Fruit fly (Drosophila melanogaster) whole organism, embryonic: ENCODE results near the gene CG11839.

Source experiments
- Asciz ChIP-seq: fragments of 200-800 bp; sonication (Bioruptor generic); optimal IDR thresholded peaks from 2 replicates; lab custom pipeline; 2017; ENCODE audit warnings: missing biosample characterization, mild to moderate bottlenecking, missing genetic modification characterization, missing genetic modification reagents
- Atf3 ChIP-seq: fragments of 200-800 bp; sonication (Bioruptor generic); optimal IDR thresholded peaks from 3 replicates; lab custom pipeline; 2016; ENCODE audit warnings: missing biosample characterization, missing genetic modification characterization
- Bgb ChIP-seq: fragments of 200-800 bp; sonication (Bioruptor generic); IDR thresholded peaks from 2 replicates; pipeline ENCODE4 v1.3.6; 2022; ENCODE audit warnings: missing biosample characterization, missing genetic modification characterization; ENCODE audit not compliant: partially characterized antibody
- CG11247 ChIP-seq: fragments of 200-800 bp; sonication (Bioruptor generic); IDR thresholded peaks from 2 replicates; pipeline ENCODE4 v1.3.6; 2022; ENCODE audit warnings: missing biosample characterization, missing genetic modification characterization
- CG11695 ChIP-seq: fragments of 200-800 bp; sonication (Bioruptor generic); IDR thresholded peaks from 3 replicates; pipeline ENCODE4 v1.3.6; 2022; ENCODE audit warnings: missing biosample characterization, missing genetic modification characterization
- CG12071 ChIP-seq: fragments of 200-800 bp; sonication (Bioruptor generic); optimal IDR thresholded peaks from 3 replicates; lab custom pipeline; 2018; ENCODE audit warnings: missing biosample characterization, mild to moderate bottlenecking, missing genetic modification characterization
- CG13624 ChIP-seq: fragments of 200-800 bp; sonication (Bioruptor generic); optimal IDR thresholded peaks from 2 replicates; lab custom pipeline; 2016; ENCODE audit warnings: missing biosample characterization, missing genetic modification characterization
- CG17359 ChIP-seq: fragments of 200-800 bp; sonication (Bioruptor generic); optimal IDR thresholded peaks from 3 replicates; lab custom pipeline; 2018; ENCODE audit warnings: missing biosample characterization, mild to moderate bottlenecking, missing genetic modification characterization, moderate library complexity
- CG1792 ChIP-seq: fragments of 200-800 bp; sonication (Bioruptor generic); optimal IDR thresholded peaks from 2 replicates; lab custom pipeline; 2016; ENCODE audit warnings: missing biosample characterization, missing genetic modification characterization
- CG2116 ChIP-seq: fragments of 200-800 bp; sonication (Bioruptor generic); optimal IDR thresholded peaks from 3 replicates; lab custom pipeline; 2018; ENCODE audit warnings: missing biosample characterization, mild to moderate bottlenecking, missing genetic modification characterization
- CG32772 ChIP-seq: fragments of 200-800 bp; sonication (Bioruptor generic); IDR thresholded peaks from 2 replicates; pipeline ENCODE4 v1.3.6; 2022; ENCODE audit warnings: missing biosample characterization, missing genetic modification characterization
- CG3847 ChIP-seq: fragments of 200-800 bp; sonication (Bioruptor generic); IDR thresholded peaks from 2 replicates; pipeline ENCODE4 v1.3.6; 2022; ENCODE audit warnings: missing biosample characterization, missing genetic modification characterization
- CG7987 ChIP-seq: fragments of 200-800 bp; sonication (Bioruptor generic); optimal IDR thresholded peaks from 2 replicates; lab custom pipeline; 2018; ENCODE audit warnings: missing biosample characterization, mild to moderate bottlenecking, missing genetic modification characterization, moderate library complexity
- Dip2 ChIP-seq: fragments of 200-800 bp; sonication (Bioruptor generic); IDR thresholded peaks from 2 replicates; pipeline ENCODE4 v1.3.6; 2022; ENCODE audit warnings: missing biosample characterization, missing genetic modification characterization
- Ets65A ChIP-seq: fragments of 200-800 bp; sonication (Bioruptor generic); peaks from one replicate; lab custom pipeline; 2016; ENCODE audit warnings: missing biosample characterization, missing genetic modification characterization
- Ets97D ChIP-seq: fragments of 200-800 bp; sonication (Bioruptor generic); optimal IDR thresholded peaks from 3 replicates; lab custom pipeline; 2016; ENCODE audit warnings: missing biosample characterization, missing genetic modification characterization
- HHEX ChIP-seq: fragments of 200-800 bp; sonication (Bioruptor generic); optimal IDR thresholded peaks from 3 replicates; lab custom pipeline; 2017; ENCODE audit warnings: missing biosample characterization, mild to moderate bottlenecking, missing genetic modification characterization, missing genetic modification reagents
- HmgZ ChIP-seq: fragments of 200-800 bp; sonication (Bioruptor generic); optimal IDR thresholded peaks from 2 replicates; lab custom pipeline; 2018; ENCODE audit warnings: missing biosample characterization, mild to moderate bottlenecking, missing genetic modification characterization
- Hmx ChIP-seq: fragments of 200-800 bp; sonication (Bioruptor generic); optimal IDR thresholded peaks from 2 replicates; lab custom pipeline; 2016; ENCODE audit warnings: missing biosample characterization, missing genetic modification characterization
- Lim3 ChIP-seq: fragments of 200-800 bp; sonication (Bioruptor generic); IDR thresholded peaks from 2 replicates; pipeline ENCODE4 v1.3.6; 2022; ENCODE audit warnings: missing biosample characterization, missing genetic modification characterization
- Med ChIP-seq: fragments of 200-800 bp; sonication (Bioruptor generic); peaks from one replicate; lab custom pipeline; 2016; ENCODE audit warnings: missing biosample characterization, missing genetic modification characterization, mild to moderate bottlenecking, inconsistent platforms, moderate library complexity
- Meics ChIP-seq: fragments of 200-800 bp; sonication (Bioruptor generic); optimal IDR thresholded peaks from 2 replicates; lab custom pipeline; 2017; ENCODE audit warnings: missing biosample characterization, mild to moderate bottlenecking, missing genetic modification characterization
- Mrtf ChIP-seq: fragments of 200-800 bp; sonication (Bioruptor generic); IDR thresholded peaks from 3 replicates; pipeline ENCODE4 v1.3.6; 2022; ENCODE audit warnings: missing biosample characterization, missing genetic modification characterization
- Neu2 ChIP-seq: fragments of 200-800 bp; sonication (Bioruptor generic); optimal IDR thresholded peaks from 3 replicates; lab custom pipeline; 2016; ENCODE audit warnings: missing biosample characterization, missing genetic modification characterization, borderline replicate concordance
- YL-1 ChIP-seq: fragments of 200-800 bp; sonication (Bioruptor generic); optimal IDR thresholded peaks from 3 replicates; lab custom pipeline; 2017; ENCODE audit warnings: missing biosample characterization, mild to moderate bottlenecking, missing genetic modification characterization
- ap ChIP-seq: fragments of 200-800 bp; sonication (Bioruptor generic); IDR thresholded peaks from 2 replicates; pipeline ENCODE4 v1.3.6; 2022; ENCODE audit warnings: missing biosample characterization, missing genetic modification characterization
- bab2 ChIP-seq: fragments of 200-800 bp; sonication (Bioruptor generic); optimal IDR thresholded peaks from 2 replicates; lab custom pipeline; 2016; ENCODE audit warnings: missing biosample characterization, missing genetic modification characterization
- bbx ChIP-seq: fragments of 200-800 bp; sonication (Bioruptor generic); IDR thresholded peaks from 2 replicates; pipeline ENCODE4 v1.3.6; 2022; ENCODE audit warnings: missing biosample characterization, missing genetic modification characterization; ENCODE audit not compliant: partially characterized antibody
- da ChIP-seq: fragments of 200-800 bp; sonication (Bioruptor generic); optimal IDR thresholded peaks from 2 replicates; lab custom pipeline; 2016; ENCODE audit warnings: missing biosample characterization, missing genetic modification characterization
- dpn ChIP-seq, 2 experiments: fragments of 200-800 bp; sonication (Bioruptor generic); optimal IDR thresholded peaks; 3 replicates each; lab custom pipeline; 2016; ENCODE audit warnings: missing biosample characterization in 2 of 2, missing genetic modification characterization in 2 of 2
- ewg ChIP-seq: fragments of 200-800 bp; sonication (Bioruptor generic); optimal IDR thresholded peaks from 3 replicates; lab custom pipeline; 2017; ENCODE audit warnings: mild to moderate bottlenecking, missing biosample characterization, missing genetic modification reagents, missing genetic modification characterization
- gfzf ChIP-seq: fragments of 200-800 bp; sonication (Bioruptor generic); optimal IDR thresholded peaks from 2 replicates; lab custom pipeline; 2016; ENCODE audit warnings: missing biosample characterization, mild to moderate bottlenecking, missing genetic modification characterization, moderate library complexity
- hth ChIP-seq: fragments of >200 bp; optimal IDR thresholded peaks from 2 replicates; lab custom pipeline; 2017; ENCODE audit warnings: inconsistent platforms
- jing ChIP-seq: fragments of 200-800 bp; sonication (Bioruptor generic); optimal IDR thresholded peaks from 2 replicates; lab custom pipeline; 2018; ENCODE audit warnings: missing biosample characterization, mild to moderate bottlenecking, missing genetic modification characterization
- kay ChIP-seq: fragments of 200-800 bp; sonication (Bioruptor generic); optimal IDR thresholded peaks from 2 replicates; lab custom pipeline; 2016; ENCODE audit warnings: missing biosample characterization, missing genetic modification characterization
- lbe ChIP-seq: fragments of 200-800 bp; sonication (Bioruptor generic); optimal IDR thresholded peaks from 2 replicates; lab custom pipeline; 2016; ENCODE audit warnings: missing biosample characterization, mild to moderate bottlenecking, missing genetic modification characterization
- nom ChIP-seq: fragments of 200-800 bp; sonication (Bioruptor generic); optimal IDR thresholded peaks from 2 replicates; lab custom pipeline; 2017; ENCODE audit warnings: missing biosample characterization, missing genetic modification characterization, mild to moderate bottlenecking, moderate library complexity, missing genetic modification reagents
- otp ChIP-seq: fragments of 200-800 bp; sonication (Bioruptor generic); IDR thresholded peaks from 3 replicates; pipeline ENCODE4, ENCODE4 v1.3.6; 2022; ENCODE audit warnings: missing biosample characterization, missing genetic modification characterization
- pan ChIP-seq, 4 experiments: fragments of >200 bp in 3 of 4; fragments of 200-800 bp in 1 of 4; sonication (Bioruptor generic) in 1 of 4; optimal IDR thresholded peaks in 3 of 4; IDR thresholded peaks in 1 of 4; 2 replicates each; pipeline versions ENCODE4 v1.3.6 to Lab custom; 2017 to 2022; ENCODE audit warnings: missing biosample characterization in 2 of 4, missing genetic modification characterization in 2 of 4, mixed read lengths in 1 of 4
- salm ChIP-seq: fragments of 200-800 bp; sonication (Bioruptor generic); optimal IDR thresholded peaks from 2 replicates; lab custom pipeline; 2018; ENCODE audit warnings: missing biosample characterization, mild to moderate bottlenecking, missing genetic modification characterization
- sug ChIP-seq: fragments of 200-800 bp; optimal IDR thresholded peaks from 2 replicates; lab custom pipeline; 2019; ENCODE audit warnings: missing biosample characterization, mild to moderate bottlenecking, missing genetic modification characterization, moderate library complexity
- trh ChIP-seq: fragments of 200-800 bp; sonication (Bioruptor generic); optimal IDR thresholded peaks from 2 replicates; lab custom pipeline; 2016; ENCODE audit warnings: missing biosample characterization, missing genetic modification characterization
- unpg ChIP-seq: fragments of 200-800 bp; sonication (Bioruptor generic); optimal IDR thresholded peaks from 3 replicates; lab custom pipeline; 2018; ENCODE audit warnings: missing biosample characterization, mild to moderate bottlenecking, missing genetic modification characterization, moderate library complexity
- vnd ChIP-seq: fragments of 200-800 bp; sonication (Bioruptor generic); IDR thresholded peaks from 3 replicates; pipeline ENCODE4 v1.3.6; 2022; ENCODE audit warnings: missing biosample characterization, missing genetic modification characterization; ENCODE audit not compliant: partially characterized antibody
- z ChIP-seq: fragments of 200-800 bp; sonication (Bioruptor generic); IDR thresholded peaks from 3 replicates; pipeline ENCODE4 v1.3.6; 2022; ENCODE audit warnings: missing biosample characterization, missing genetic modification characterization

CG11839 gene

dm6 chr3R:25027281-25028219 is 42.2 kb upstream of the CG11839 start (continued):
- no peak for TF ChIP-seq Dip2 (GFP tag; lab: Robert Waterston, UW)
- no peak for TF ChIP-seq da (GFP tag; lab: Kevin White, UChicago)
- peak; percentile 13 for TF ChIP-seq Asciz (GFP tag; lab: Kevin White, UChicago)
- TF ChIP-seq Atf3, result no peak
- peak in 1 of 2 experiments; percentile 45 for TF ChIP-seq dpn (GFP tag; optimal IDR thresholded peaks at IDR 0.05; lab: Kevin White, UChicago)
- TF ChIP-seq HmgZ (tag; lab: Kevin White, UChicago), result peak; percentile 32
- peak; percentile 61 for TF ChIP-seq HHEX (GFP tag; lab: Kevin White, UChicago)
- 0 out of 2 replicates have a peak, but pooled peaks have one; percentile 28 for TF ChIP-seq Bgb (GFP tag; lab: Robert Waterston, UW)
- TF ChIP-seq CG13624 (GFP tag; lab: Kevin White, UChicago), result peak; percentile 20
- TF ChIP-seq sug (tag; lab: Kevin White, UChicago), result peak; percentile 70
- TF ChIP-seq kay, result peak; percentile 50

dm6 chr3R:25032686-25033085 is 37.0 kb upstream of the CG11839 start:
- TF ChIP-seq pan (optimal IDR thresholded peaks at IDR 0.05; lab: Kevin White, UChicago), result no peak
- peak in 1 of 2 experiments; percentile 20 for TF ChIP-seq pan (GFP tag; optimal IDR thresholded peaks at IDR 0.05 in 1 of 2, IDR thresholded peaks at IDR 0.05 in 1 of 2)
- no peak for TF ChIP-seq Lim3 (GFP tag; lab: Robert Waterston, UW)
- TF ChIP-seq ewg (GFP tag; lab: Kevin White, UChicago), result peak; percentile 93
- 0 out of 3 replicates have a peak, but pooled peaks have one; percentile 16 for TF ChIP-seq CG11695
- 0 out of 3 replicates have a peak, but pooled peaks have one; percentile 21 for TF ChIP-seq z (GFP tag; lab: Robert Waterston, UW)
- peak; percentile 50 for TF ChIP-seq Ets65A (GFP tag; lab: Kevin White, UChicago)
- TF ChIP-seq, all 482 proteins: peak for 5

DNA sequence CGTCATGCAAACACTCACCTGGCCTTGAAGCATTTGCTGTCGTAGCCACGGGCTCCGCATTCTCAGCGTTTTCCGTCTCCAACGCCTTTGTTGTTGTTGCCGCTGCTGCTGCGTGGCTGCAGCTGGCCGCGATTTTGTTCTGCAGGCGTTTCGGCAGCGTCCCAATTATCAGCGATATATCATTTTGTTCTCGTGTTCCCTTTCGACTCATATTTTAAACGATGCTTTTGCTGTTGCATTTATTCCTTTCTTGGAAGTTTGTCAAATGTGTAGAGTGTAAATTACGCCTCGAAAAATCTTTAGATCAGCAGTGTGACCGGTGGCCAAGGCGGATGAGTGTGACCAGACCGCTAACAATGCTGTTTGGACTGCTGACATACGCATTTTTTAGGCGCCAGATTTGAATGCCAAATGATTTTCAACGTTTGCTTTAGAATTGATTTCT is 36.6 kb upstream of the CG11839 start, which contains the start of gene Smg6:
Gene Smg6, minus strand, starts transcription at position 324 of the 445 bp plus-strand sequence.
- TF ChIP-seq ap (GFP tag; lab: Robert Waterston, UW) (no peak), CG7987 (GFP tag; lab: Kevin White, UChicago) (no peak), Neu2 (no peak), hth (lab: Kevin White, UChicago) (no peak), otp (GFP tag; lab: Robert Waterston, UW) (no peak), Hmx (GFP tag; lab: Kevin White, UChicago) (no peak), Mrtf (GFP tag; lab: Robert Waterston, UW) (no peak), CG3847 (GFP tag; lab: Robert Waterston, UW) (peak; percentile 35; the same call in 1 of the 2 replicates), lbe (GFP tag; lab: Kevin White, UChicago) (no peak), CG11247 (no peak), vnd (no peak), unpg (GFP tag; lab: Kevin White, UChicago) (no peak), bab2 (GFP tag; lab: Kevin White, UChicago) (no peak), Ets97D (peak; percentile 28), bbx (0 out of 2 replicates have a peak, but pooled peaks have one; percentile 30), CG2116 (peak; percentile 56), jing (GFP tag; lab: Kevin White, UChicago) (no peak), HmgZ (tag; lab: Kevin White, UChicago) (peak; percentile 28), CG17359 (tag; lab: Kevin White, UChicago) (no peak), Med (GFP tag; lab: Kevin White, UChicago) (peak; percentile 70), YL-1 (peak; percentile 99), salm (tag; lab: Kevin White, UChicago) (no peak), gfzf (peak; percentile 95), CG12071 (GFP tag; lab: Kevin White, UChicago) (no peak), Meics (GFP tag; lab: Kevin White, UChicago) (no peak), trh (GFP tag; lab: Kevin White, UChicago) (no peak), nom (GFP tag; lab: Kevin White, UChicago) (peak; percentile 37), CG1792 (no peak), CG32772 (no peak)
